Fruit fly (Drosophila melanogaster): ENCODE measurements around the gene CG31055.

DNA sequence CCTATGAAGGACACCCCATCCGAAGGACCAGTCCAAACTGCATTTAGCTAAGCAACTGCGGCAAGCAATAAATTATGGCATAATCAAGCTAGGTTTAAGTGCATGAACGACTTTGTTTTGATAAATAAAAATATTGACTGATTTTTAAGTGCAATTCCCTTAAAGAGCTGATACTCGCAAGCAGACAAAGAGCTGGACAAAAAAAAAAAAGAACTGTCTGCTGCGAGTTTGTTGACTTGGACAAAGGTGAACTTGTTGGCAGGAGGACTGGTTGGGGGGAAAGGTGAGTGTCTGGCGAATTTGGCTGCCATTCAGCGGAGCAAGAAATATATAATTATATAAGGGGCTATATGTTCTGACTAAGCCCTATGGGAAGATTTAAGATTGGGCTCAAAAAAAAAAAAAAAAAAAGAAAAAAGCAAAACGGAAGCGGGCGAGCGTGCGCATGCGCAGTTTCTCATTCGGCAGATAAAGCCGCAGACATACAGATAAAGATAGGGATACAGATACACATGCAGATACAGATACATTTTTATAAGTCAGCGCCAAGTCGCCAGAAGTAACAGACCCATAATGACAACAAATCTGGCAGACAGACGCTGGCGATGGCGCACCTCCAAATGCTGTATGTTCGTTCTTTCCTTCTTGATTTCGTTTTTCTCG, 4.8 kb upstream of the CG31055 start:
- TF ChIP-seq Dfd (GFP tag; optimal IDR thresholded peaks at IDR 0.05): no peak
- TF ChIP-seq dati (GFP tag; IDR thresholded peaks at IDR 0.05): no peak
- TF ChIP-seq CG14860 (GFP tag; IDR thresholded peaks at IDR 0.05; ENCODE audit: partially characterized antibody): no peak
- TF ChIP-seq Sox102F (GFP tag; optimal IDR thresholded peaks at IDR 0.05): no peak
- TF ChIP-seq CG6854 (GFP tag; optimal IDR thresholded peaks at IDR 0.05): no peak
